Worm (Caenorhabditis elegans) whole organism, L3 larva: ENCODE results near the gene F14H12.2.
"Not testable (repeated sequence)": the region's sequence is repeated elsewhere in the genome, so short reads cannot be mapped to it uniquely, and the experiment has no call there.

ENCODE experiments used
- ZK546.5 ChIP-seq: sonication (generic microtip); optimal IDR thresholded peaks from 2 replicates; lab custom pipeline; 2017; ENCODE audit warnings: missing biosample characterization, missing genetic modification characterization
- aly-2 ChIP-seq: fragments of 150-350 bp; optimal IDR thresholded peaks from 2 replicates; lab custom pipeline; 2014; ENCODE audit warnings: missing biosample characterization, missing genetic modification characterization
- ama-1 ChIP-seq: fragments of 150-350 bp; optimal IDR thresholded peaks from 2 replicates; lab custom pipeline; 2018
- ceh-28 ChIP-seq: fragments of 150-350 bp; optimal IDR thresholded peaks from 2 replicates; lab custom pipeline; 2014; ENCODE audit warnings: missing biosample characterization, missing genetic modification reagents, missing genetic modification characterization
- ceh-82 ChIP-seq: fragments of 150-350 bp; optimal IDR thresholded peaks from 2 replicates; lab custom pipeline; 2014; ENCODE audit warnings: missing biosample characterization, missing genetic modification characterization
- ceh-9 ChIP-seq: sonication (generic microtip); optimal IDR thresholded peaks from 2 replicates; lab custom pipeline; 2018; ENCODE audit warnings: missing biosample characterization, missing genetic modification characterization
- daf-12 ChIP-seq: fragments of 150-350 bp; optimal IDR thresholded peaks from 2 replicates; lab custom pipeline; 2014; ENCODE audit warnings: missing biosample characterization, missing genetic modification reagents, missing genetic modification characterization
- egl-27 ChIP-seq: sonication (generic microtip); optimal IDR thresholded peaks from 4 replicates; lab custom pipeline; 2017; ENCODE audit warnings: missing biosample characterization, missing genetic modification reagents, missing genetic modification characterization
- elt-2 ChIP-seq: sonication (generic microtip); optimal IDR thresholded peaks from 2 replicates; lab custom pipeline; 2016; ENCODE audit warnings: missing genetic modification reagents, mild to moderate bottlenecking, missing genetic modification characterization, missing compliant biosample characterization
- elt-3 ChIP-seq, 3 experiments: fragments of 150-350 bp in 1 of 3; sonication (generic microtip) in 2 of 3; optimal IDR thresholded peaks; 2 replicates in 2 of 3; 4 replicates in 1 of 3; lab custom pipeline; 2014 to 2017; ENCODE audit warnings: missing biosample characterization in 3 of 3, missing genetic modification characterization in 3 of 3
- fkh-10 ChIP-seq: sonication (generic microtip); optimal IDR thresholded peaks from 2 replicates; lab custom pipeline; 2017; ENCODE audit warnings: missing biosample characterization, missing genetic modification reagents, missing genetic modification characterization
- fkh-2 ChIP-seq: fragments of 150-350 bp; optimal IDR thresholded peaks from 2 replicates; lab custom pipeline; 2014; ENCODE audit warnings: missing biosample characterization, missing genetic modification reagents, missing genetic modification characterization
- hmg-11 ChIP-seq: sonication (generic microtip); optimal IDR thresholded peaks from 2 replicates; lab custom pipeline; 2016; ENCODE audit warnings: missing genetic modification characterization, missing compliant biosample characterization
- jun-1 ChIP-seq: fragments of 150-350 bp; optimal IDR thresholded peaks from 2 replicates; lab custom pipeline; 2014; ENCODE audit warnings: missing biosample characterization, missing genetic modification reagents, missing genetic modification characterization
- lin-15B ChIP-seq: fragments of 150-350 bp; optimal IDR thresholded peaks from 2 replicates; lab custom pipeline; 2014; ENCODE audit warnings: missing biosample characterization, missing genetic modification characterization
- lin-39 ChIP-seq: fragments of 150-350 bp; optimal IDR thresholded peaks from 2 replicates; lab custom pipeline; 2018; ENCODE audit warnings: missing biosample characterization, missing genetic modification reagents, missing genetic modification characterization
- mdl-1 ChIP-seq: fragments of 150-350 bp; optimal IDR thresholded peaks from 2 replicates; lab custom pipeline; 2014; ENCODE audit warnings: missing biosample characterization, missing genetic modification characterization
- mml-1 ChIP-seq: fragments of 150-350 bp; sonication (generic microtip); optimal IDR thresholded peaks from 3 replicates; lab custom pipeline; 2014; ENCODE audit warnings: missing biosample characterization, missing genetic modification characterization
- nfya-1 ChIP-seq: sonication (generic microtip); optimal IDR thresholded peaks from 2 replicates; lab custom pipeline; 2017; ENCODE audit warnings: missing genetic modification characterization, mild to moderate bottlenecking, missing compliant biosample characterization, antibody characterized with exemption, moderate library complexity; ENCODE audit not compliant: insufficient read depth
- nhr-11 ChIP-seq: fragments of 150-350 bp; optimal IDR thresholded peaks from 2 replicates; lab custom pipeline; 2014; ENCODE audit warnings: missing biosample characterization, missing genetic modification characterization
- nhr-23 ChIP-seq: fragments of 150-350 bp; optimal IDR thresholded peaks from 2 replicates; lab custom pipeline; 2014; ENCODE audit warnings: missing biosample characterization, missing genetic modification reagents, missing genetic modification characterization
- nhr-237 ChIP-seq: fragments of 150-350 bp; optimal IDR thresholded peaks from 2 replicates; lab custom pipeline; 2014; ENCODE audit warnings: missing biosample characterization, missing genetic modification characterization
- nhr-28 ChIP-seq: fragments of 150-350 bp; optimal IDR thresholded peaks from 2 replicates; lab custom pipeline; 2014; ENCODE audit warnings: missing biosample characterization, missing genetic modification characterization
- nhr-43 ChIP-seq: sonication (generic microtip); optimal IDR thresholded peaks from 2 replicates; lab custom pipeline; 2016; ENCODE audit warnings: mild to moderate bottlenecking, missing genetic modification characterization, missing compliant biosample characterization; ENCODE audit not compliant: poor library complexity, severe bottlenecking
- nhr-67 ChIP-seq: fragments of 150-350 bp; optimal IDR thresholded peaks from 2 replicates; lab custom pipeline; 2014; ENCODE audit warnings: missing biosample characterization, missing genetic modification characterization
- nhr-76 ChIP-seq: fragments of 150-350 bp; sonication (generic microtip); optimal IDR thresholded peaks from 5 replicates; lab custom pipeline; 2014; ENCODE audit warnings: missing biosample characterization, missing genetic modification characterization
- nhr-77 ChIP-seq: fragments of 150-350 bp; optimal IDR thresholded peaks from 2 replicates; lab custom pipeline; 2014; ENCODE audit warnings: missing biosample characterization, missing genetic modification characterization
- pqm-1 ChIP-seq: fragments of 150-350 bp; optimal IDR thresholded peaks from 2 replicates; lab custom pipeline; 2017; ENCODE audit warnings: missing biosample characterization, missing genetic modification characterization, inconsistent platforms
- skn-1 ChIP-seq: fragments of 150-350 bp; optimal IDR thresholded peaks from 2 replicates; lab custom pipeline; 2014; ENCODE audit warnings: missing biosample characterization, missing genetic modification characterization
- snpc-4 ChIP-seq: fragments of 150-350 bp; optimal IDR thresholded peaks from 2 replicates; lab custom pipeline; 2014; ENCODE audit warnings: missing biosample characterization, missing genetic modification characterization
- tbx-2 ChIP-seq: sonication (generic microtip); optimal IDR thresholded peaks from 2 replicates; lab custom pipeline; 2016; ENCODE audit warnings: mild to moderate bottlenecking, missing genetic modification characterization, missing compliant biosample characterization
- unc-39 ChIP-seq: sonication (generic microtip); optimal IDR thresholded peaks from 4 replicates; lab custom pipeline; 2017; ENCODE audit warnings: missing biosample characterization, missing genetic modification characterization
- unc-62 ChIP-seq: fragments of 150-350 bp; sonication (generic microtip); optimal IDR thresholded peaks from 4 replicates; lab custom pipeline; 2014; ENCODE audit warnings: missing biosample characterization, missing genetic modification reagents, missing genetic modification characterization
- ztf-4 ChIP-seq: fragments of 150-350 bp; optimal IDR thresholded peaks from 2 replicates; lab custom pipeline; 2014; ENCODE audit warnings: missing biosample characterization, missing genetic modification characterization

F14H12.2 gene

DNA sequence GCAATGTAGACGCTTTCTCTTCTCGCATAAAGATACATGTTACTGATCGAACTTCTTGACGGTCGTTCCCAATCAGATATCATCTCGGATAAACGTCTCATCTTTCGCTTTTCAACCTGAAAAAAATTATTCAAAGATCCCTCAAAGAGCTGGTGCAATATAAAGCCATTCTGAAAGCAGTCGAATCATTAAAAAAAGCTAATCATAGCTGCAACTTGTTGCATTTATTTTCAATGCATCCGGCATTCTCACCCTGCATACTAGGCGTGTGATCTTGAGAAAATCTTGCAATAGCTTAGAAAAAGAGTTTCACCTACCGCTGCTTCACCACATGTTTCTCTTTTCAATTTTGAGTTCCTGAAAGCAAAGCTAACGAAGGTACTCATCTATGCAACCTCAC lies 18.0 kb upstream of the F14H12.2 start, which contains the start of gene C24A8.6:
Gene C24A8.6 (minus strand): TSS at position 101 of the 400 bp plus-strand sequence.
- TF ChIP-seq daf-12; elt-3 (tag; optimal IDR thresholded peaks at IDR 0.05; lab: Kevin White, UChicago); nhr-23: not testable (repeated sequence)

DNA sequence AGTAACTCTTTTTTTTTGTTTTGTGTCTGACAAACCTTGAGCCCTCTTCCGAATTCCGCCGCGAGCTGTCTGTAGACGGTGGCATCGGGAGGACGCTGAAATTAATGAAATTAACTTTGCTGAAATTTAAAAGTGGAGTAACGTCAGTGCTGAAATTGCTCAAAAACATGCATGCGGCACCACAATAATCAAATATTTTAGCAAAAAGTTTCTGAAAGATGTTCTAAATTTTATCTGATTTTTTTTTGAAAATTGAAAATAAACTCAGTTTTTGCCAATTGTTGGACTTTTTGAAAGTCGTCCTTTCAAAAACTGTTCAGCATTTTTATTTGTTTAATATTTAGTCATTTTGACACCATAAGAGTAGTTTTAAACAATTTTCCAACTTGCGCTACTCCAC lies 14.3 kb upstream of the F14H12.2 start, which contains the start of gene cst-2:
Gene cst-2 (minus strand): TSS at position 101 of the 400 bp plus-strand sequence.
- not testable (repeated sequence) for TF ChIP-seq ama-1; ZK546.5 (tag; lab: Kevin White, UChicago); mdl-1 (tag; lab: Kevin White, UChicago)

DNA sequence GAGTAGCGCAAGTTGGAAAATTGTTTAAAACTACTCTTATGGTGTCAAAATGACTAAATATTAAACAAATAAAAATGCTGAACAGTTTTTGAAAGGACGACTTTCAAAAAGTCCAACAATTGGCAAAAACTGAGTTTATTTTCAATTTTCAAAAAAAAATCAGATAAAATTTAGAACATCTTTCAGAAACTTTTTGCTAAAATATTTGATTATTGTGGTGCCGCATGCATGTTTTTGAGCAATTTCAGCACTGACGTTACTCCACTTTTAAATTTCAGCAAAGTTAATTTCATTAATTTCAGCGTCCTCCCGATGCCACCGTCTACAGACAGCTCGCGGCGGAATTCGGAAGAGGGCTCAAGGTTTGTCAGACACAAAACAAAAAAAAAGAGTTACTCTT lies 11.0 kb upstream of the F14H12.2 start, which contains the start of gene cst-1:
Gene cst-1 (plus strand): TSS at position 301 of the 400 bp plus-strand sequence.
- TF ChIP-seq nhr-28 (tag; lab: Kevin White, UChicago); elt-3 (tag; optimal IDR thresholded peaks at IDR 0.05; lab: Kevin White, UChicago); egl-27 (tag; lab: Kevin White, UChicago): not testable (repeated sequence)

DNA sequence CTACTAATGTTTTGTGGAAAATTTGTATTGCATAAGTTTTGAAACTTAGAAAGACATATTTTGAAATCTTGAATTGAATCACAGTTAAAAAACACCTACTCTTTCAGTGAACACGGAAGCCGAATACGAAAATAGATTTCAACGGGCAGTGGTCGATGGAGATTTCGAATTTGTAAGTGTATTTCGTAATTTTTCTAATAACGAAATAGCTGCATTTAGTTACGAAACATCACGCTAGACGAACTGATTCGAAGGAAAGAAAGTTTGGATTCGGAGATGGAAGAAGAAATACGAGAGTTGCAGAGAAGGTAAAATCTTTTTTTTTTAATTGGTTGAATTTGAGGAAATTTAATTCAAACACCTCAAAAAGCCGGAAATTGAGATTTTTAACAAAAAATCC lies 7.6 kb upstream of the F14H12.2 start:
- TF ChIP-seq jun-1 (tag; lab: Kevin White, UChicago) (no peak), mdl-1 (tag; lab: Kevin White, UChicago) (no peak), nfya-1 (tag; lab: Kevin White, UChicago) (no peak), elt-2 (tag; lab: Kevin White, UChicago) (no peak), nhr-76 (tag; lab: Kevin White, UChicago) (no peak)

DNA sequence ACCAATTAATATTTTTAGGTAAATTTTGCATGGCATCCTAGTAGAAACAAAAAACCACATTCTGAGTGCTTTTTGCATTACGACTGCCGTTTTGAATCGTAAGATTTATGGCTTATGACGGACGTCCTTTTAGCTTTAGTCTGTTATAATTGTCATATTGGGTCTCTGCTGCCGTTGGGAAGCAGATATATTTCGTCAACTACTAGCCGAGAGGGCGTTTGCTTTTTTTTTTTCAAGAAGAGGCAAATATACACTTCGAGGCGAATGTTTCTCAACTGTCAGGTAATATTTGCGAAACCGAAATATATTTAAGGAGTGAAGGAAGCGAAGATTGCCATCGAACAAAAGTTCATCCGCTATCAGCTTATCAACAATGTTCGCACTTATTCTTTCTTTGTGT lies 6.4 kb upstream of the F14H12.2 start, which contains the start of gene F14H12.3:
Gene F14H12.3 (plus strand): TSS at position 301 of the 400 bp plus-strand sequence.
- TF ChIP-seq unc-62 (GFP tag; lab: Kevin White, UChicago), result no peak
- no peak for TF ChIP-seq nhr-67 (tag; lab: Kevin White, UChicago)
- TF ChIP-seq skn-1 (tag; lab: Kevin White, UChicago), result no peak
- TF ChIP-seq ama-1, result no peak
- no peak for TF ChIP-seq snpc-4 (tag; lab: Kevin White, UChicago)
- TF ChIP-seq pqm-1, result no peak
- no peak for TF ChIP-seq ceh-82 (tag; lab: Kevin White, UChicago)
- no peak for TF ChIP-seq lin-39 (tag; lab: Kevin White, UChicago)
- no peak for TF ChIP-seq nfya-1 (tag; lab: Kevin White, UChicago)
- no peak for TF ChIP-seq ztf-4 (tag; lab: Kevin White, UChicago)
- TF ChIP-seq nhr-237, result no peak
- no peak for TF ChIP-seq hmg-11 (tag; lab: Kevin White, UChicago)
- TF ChIP-seq nhr-43, result no peak
- no peak for TF ChIP-seq tbx-2 (tag; lab: Kevin White, UChicago)

DNA sequence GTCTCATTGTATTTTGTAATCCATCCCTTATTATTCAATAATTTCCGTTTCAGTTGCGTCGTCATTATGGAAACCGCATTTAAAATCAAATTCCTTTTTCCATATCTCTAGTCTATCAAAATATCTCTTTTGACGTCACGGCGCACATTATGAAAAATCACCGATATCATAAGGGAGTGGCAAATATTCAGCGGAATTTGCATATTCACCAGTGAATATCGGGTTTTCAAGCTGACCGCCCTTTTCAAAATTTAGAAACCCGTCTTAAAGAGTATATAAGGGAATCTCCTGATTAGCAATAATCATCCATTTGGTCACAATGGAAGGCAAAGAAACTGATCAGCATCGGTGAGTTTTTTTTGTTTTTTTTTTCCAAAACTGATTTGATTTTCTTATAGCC lies 3.0 kb downstream of the F14H12.2 start, which contains the start of gene col-165:
Gene col-165 (plus strand): TSS at position 301 of the 400 bp plus-strand sequence.
- TF ChIP-seq ceh-82 (tag; lab: Kevin White, UChicago) (no peak), mml-1 (tag; lab: Kevin White, UChicago) (no peak), lin-15B (no peak), fkh-10 (GFP tag; lab: Kevin White, UChicago) (no peak), ZK546.5 (tag; lab: Kevin White, UChicago) (no peak), ceh-28 (tag; lab: Kevin White, UChicago) (no peak), ama-1 (no peak)

DNA sequence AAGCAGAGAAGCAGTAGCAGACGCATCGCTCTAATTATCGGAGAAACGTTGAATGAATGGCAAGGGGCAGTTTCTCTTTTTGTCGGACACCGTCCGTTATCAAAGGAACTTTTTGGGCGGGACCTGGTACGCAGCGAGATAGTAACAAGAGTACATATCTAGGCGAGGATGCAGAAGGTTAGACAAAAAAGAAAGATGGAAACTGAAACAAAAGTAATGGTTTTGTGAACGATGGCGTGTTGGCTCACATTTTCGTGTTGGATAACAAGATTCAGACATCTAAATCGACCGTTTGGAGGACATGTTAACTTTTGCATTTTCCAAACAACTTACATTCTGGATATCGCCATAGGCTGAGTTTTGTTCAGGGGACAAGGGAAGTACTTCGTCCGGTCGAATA lies 7.2 kb downstream of the F14H12.2 start, which contains the start of gene F14H12.6:
Gene F14H12.6 (minus strand): TSS at position 101 of the 400 bp plus-strand sequence.
- TF ChIP-seq ceh-9 (tag; lab: Kevin White, UChicago) (no peak), ztf-4 (tag; lab: Kevin White, UChicago) (no peak), hmg-11 (tag; lab: Kevin White, UChicago) (no peak), skn-1 (tag; lab: Kevin White, UChicago) (no peak), daf-12 (no peak), aly-2 (tag; lab: Kevin White, UChicago) (no peak), nhr-11 (no peak), nhr-77 (tag; lab: Kevin White, UChicago) (no peak), fkh-2 (no peak), unc-39 (tag; lab: Kevin White, UChicago) (no peak)
